In the genomic region with DNA sequence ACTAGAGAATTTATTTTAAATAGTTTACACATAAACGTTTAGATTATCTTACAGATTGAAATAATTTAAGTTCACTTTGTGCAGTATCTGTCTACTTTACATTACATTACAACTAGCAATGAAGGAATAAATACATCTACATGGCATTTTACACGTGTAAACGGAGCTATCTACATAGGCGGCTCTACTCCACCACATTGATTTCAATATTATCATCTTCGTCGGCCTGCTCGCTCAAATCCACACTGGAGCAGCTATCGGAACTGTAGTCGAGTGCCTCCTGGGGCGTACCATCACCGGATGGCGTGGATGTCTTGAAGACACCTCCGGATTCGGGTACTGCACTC, we compare ENCODE assay signal across 2 fruit fly cellular contexts.
A peak's percentile ranks its signal among the peaks of the same experiment; 100 is the strongest.
TF ChIP-seq lines count a peak whose summit lies in the region.

No protein-coding gene starts in this region.

- peak; percentile 24 to 34 for TF ChIP-seq CTCF in S2 (optimal IDR thresholded peaks at IDR 0.05; lab: Kevin White, UChicago)
- peak; percentile 65 for TF ChIP-seq CTCF in whole organism, embryonic (GFP tag; optimal IDR thresholded peaks at IDR 0.05; lab: Kevin White, UChicago)

TF ChIP-seq in whole organism, embryonic, 481 proteins besides CTCF, POLR2A, EP300 and RAD21:
- TF ChIP-seq Bgb (GFP tag; IDR thresholded peaks at IDR 0.05; lab: Robert Waterston, UW; ENCODE audit: partially characterized antibody) (peak; percentile 65), vnd (GFP tag; IDR thresholded peaks at IDR 0.05; lab: Robert Waterston, UW; ENCODE audit: partially characterized antibody) (peak; percentile 33; the same call in 1 of the 3 replicates), CG16813 (GFP tag; IDR thresholded peaks at IDR 0.05; lab: Robert Waterston, UW; ENCODE audit: partially characterized antibody) (peak; percentile 64), knrl (GFP tag; IDR thresholded peaks at IDR 0.05; lab: Robert Waterston, UW; ENCODE audit: partially characterized antibody) (peak; percentile 47; the same call in 2 of the 3 replicates), CG10274 (GFP tag; optimal IDR thresholded peaks at IDR 0.05; lab: Kevin White, UChicago) (no peak), fd3F (GFP tag; optimal IDR thresholded peaks at IDR 0.05; lab: Kevin White, UChicago) (no peak), amos (GFP tag; IDR thresholded peaks at IDR 0.05; lab: Robert Waterston, UW; ENCODE audit: partially characterized antibody) (peak; percentile 64), CG6791 (GFP tag; IDR thresholded peaks at IDR 0.05; lab: Robert Waterston, UW; ENCODE audit: partially characterized antibody) (peak; percentile 51; the same call in 1 of the 3 replicates), bbx (GFP tag; IDR thresholded peaks at IDR 0.05; lab: Robert Waterston, UW; ENCODE audit: partially characterized antibody) (peak; percentile 65), Scr (GFP tag; IDR thresholded peaks at IDR 0.05; lab: Robert Waterston, UW; ENCODE audit: partially characterized antibody) (peak; percentile 37; the same call in 1 of the 2 replicates)
